Fruit fly (Drosophila melanogaster) whole organism, embryonic: Measurements from ENCODE around the gene Polr3F.
A peak's percentile ranks its signal among the peaks of the same experiment; 100 is the strongest.

ENCODE experiments used
- CG1233 ChIP-seq: fragments of 200-800 bp; sonication (Bioruptor generic); optimal IDR thresholded peaks from 4 replicates; lab custom pipeline; 2018; ENCODE audit warnings: missing biosample characterization, mild to moderate bottlenecking, missing genetic modification characterization
- CG14860 ChIP-seq: fragments of 200-800 bp; sonication (Bioruptor generic); IDR thresholded peaks from 3 replicates; pipeline ENCODE4 v1.3.6; 2022; ENCODE audit warnings: missing biosample characterization, missing genetic modification characterization; ENCODE audit not compliant: partially characterized antibody
- CG2199 ChIP-seq: fragments of 200-800 bp; sonication (Bioruptor generic); IDR thresholded peaks from 3 replicates; pipeline ENCODE4 v1.3.6; 2022; ENCODE audit warnings: missing biosample characterization, missing genetic modification characterization
- CG5245 ChIP-seq: fragments of 200-800 bp; sonication (Bioruptor generic); optimal IDR thresholded peaks from 3 replicates; lab custom pipeline; 2016; ENCODE audit warnings: missing biosample characterization, missing genetic modification characterization
- Opbp ChIP-seq: fragments of 200-800 bp; sonication (Bioruptor generic); IDR thresholded peaks from 3 replicates; pipeline ENCODE4 v1.3.6; 2022; ENCODE audit warnings: missing biosample characterization, missing genetic modification characterization; ENCODE audit not compliant: partially characterized antibody
- ara ChIP-seq: fragments of 200-800 bp; sonication (Bioruptor generic); IDR thresholded peaks from 2 replicates; pipeline ENCODE4 v1.3.6; 2022; ENCODE audit warnings: missing biosample characterization, missing genetic modification characterization
- ato ChIP-seq: fragments of 200-800 bp; sonication (Bioruptor generic); IDR thresholded peaks from 2 replicates; pipeline ENCODE4 v1.3.6; 2022; ENCODE audit warnings: missing biosample characterization, missing genetic modification characterization; ENCODE audit not compliant: partially characterized antibody
- luna ChIP-seq: fragments of 200-800 bp; sonication (Bioruptor generic); optimal IDR thresholded peaks from 2 replicates; lab custom pipeline; 2016; ENCODE audit warnings: missing biosample characterization, missing genetic modification characterization

DNA sequence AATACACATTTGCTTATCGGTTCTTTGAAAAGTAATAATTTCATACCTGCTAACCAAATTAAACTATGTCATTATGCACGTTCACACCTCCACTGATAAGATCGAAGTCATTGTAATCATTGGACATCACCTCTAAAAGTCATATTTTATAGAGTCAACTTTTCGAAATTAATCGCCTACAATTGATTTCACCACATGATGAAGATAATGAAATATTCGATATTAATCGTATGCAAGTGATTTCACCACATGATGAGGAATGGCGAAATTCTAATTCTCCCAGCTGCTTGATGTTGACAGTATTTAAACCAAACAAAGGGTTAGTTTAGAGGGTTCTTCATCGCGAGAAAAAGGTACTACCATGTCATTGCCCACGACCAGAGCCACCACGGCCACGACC is 8.5 kb upstream of the Polr3F start, which contains the start of gene CG18596:
- TF ChIP-seq Opbp (peak; percentile 86; the same call in 2 of the 3 replicates), CG14860 (GFP tag; lab: Robert Waterston, UW) (peak; percentile 95), luna (GFP tag; lab: Kevin White, UChicago) (no peak), CG1233 (GFP tag; lab: Kevin White, UChicago) (no peak), CG2199 (GFP tag; lab: Robert Waterston, UW) (no peak), ara (no peak), CG5245 (GFP tag; lab: Kevin White, UChicago) (no peak), ato (GFP tag; lab: Robert Waterston, UW) (peak; percentile 84)
